Fruit fly (Drosophila melanogaster) whole organism, pupa: ENCODE results near the gene CG10996.

Experiments
- CG4496 ChIP-seq: fragments of 200-800 bp; sonication (Bioruptor generic); IDR thresholded peaks from 3 replicates; pipeline ENCODE4 v1.3.6; 2022; ENCODE audit warnings: missing biosample characterization, missing genetic modification characterization
- CG8159 ChIP-seq: fragments of 200-800 bp; sonication (Bioruptor generic); optimal IDR thresholded peaks from 3 replicates; lab custom pipeline; 2018; ENCODE audit warnings: missing biosample characterization, mild to moderate bottlenecking, missing genetic modification characterization, moderate library complexity
- D1 ChIP-seq: fragments of 200-800 bp; sonication (Bioruptor generic); optimal IDR thresholded peaks from 2 replicates; lab custom pipeline; 2018; ENCODE audit warnings: missing biosample characterization, mild to moderate bottlenecking, missing genetic modification characterization, moderate library complexity
- EcR ChIP-seq: fragments of 200-800 bp; sonication (Bioruptor generic); optimal IDR thresholded peaks from 3 replicates; lab custom pipeline; 2019; ENCODE audit warnings: missing biosample characterization, missing genetic modification characterization, mild to moderate bottlenecking, moderate library complexity, missing genetic modification reagents
- Ets98B ChIP-seq: fragments of 200-800 bp; sonication (Bioruptor generic); IDR thresholded peaks from 2 replicates; pipeline ENCODE4 v1.3.6; 2022; ENCODE audit warnings: missing biosample characterization, missing genetic modification characterization
- Pif1B ChIP-seq: fragments of 200-800 bp; sonication (Bioruptor generic); optimal IDR thresholded peaks from 3 replicates; lab custom pipeline; 2016; ENCODE audit warnings: missing biosample characterization, missing genetic modification characterization
- gl ChIP-seq: fragments of 200-800 bp; sonication (Bioruptor generic); optimal IDR thresholded peaks from 2 replicates; lab custom pipeline; 2018; ENCODE audit warnings: missing biosample characterization, mild to moderate bottlenecking, missing genetic modification characterization

dm6 chrX:13814058-13814457 lies 16.6 kb upstream of the CG10996 start:
- no peak for TF ChIP-seq Ets98B
- no peak for TF ChIP-seq CG8159
- no peak for TF ChIP-seq Pif1B (GFP tag; lab: Kevin White, UChicago)
- no peak for TF ChIP-seq D1 (tag; lab: Kevin White, UChicago)
- TF ChIP-seq gl (tag; lab: Kevin White, UChicago), result no peak
- no peak for TF ChIP-seq EcR (GFP tag; lab: Kevin White, UChicago)
- no peak for TF ChIP-seq CG4496 (GFP tag; lab: Robert Waterston, UW)
